Worm (Caenorhabditis elegans): ENCODE results near the gene srg-53.

- TF ChIP-seq W03F9.2 (tag; optimal IDR thresholded peaks at IDR 0.05) (no peak), him-1 (tag; optimal IDR thresholded peaks at IDR 0.05) (no peak), dao-5 (tag; optimal IDR thresholded peaks at IDR 0.05) (no peak)
These were observed 5.1 kb downstream of the srg-53 start, which contains the start of gene srj-38 for ce11 chrV:884324-884723.

Data from whole organism, L4/young adult.